Worm (Caenorhabditis elegans) whole organism, young adult: ENCODE measurements around the gene str-180.

Source experiments
- B0336.3 ChIP-seq: fragments of 200-800 bp; sonication (Bioruptor generic); IDR thresholded peaks from 2 replicates; pipeline ENCODE4 v1.3.6; 2022; ENCODE audit warnings: missing genetic modification characterization, missing compliant biosample characterization
- C17E4.6 ChIP-seq: fragments of 200-800 bp; sonication (Bioruptor generic); IDR thresholded peaks from 2 replicates; pipeline ENCODE4 v1.3.6; 2022; ENCODE audit warnings: missing genetic modification reagents, missing genetic modification characterization, missing compliant biosample characterization
- F23B12.7 ChIP-seq: sonication (generic microtip); optimal IDR thresholded peaks from 2 replicates; lab custom pipeline; 2017; ENCODE audit warnings: missing genetic modification characterization, mild to moderate bottlenecking, missing compliant biosample characterization, antibody characterized with exemption, moderate library complexity; ENCODE audit not compliant: insufficient read depth
- F52B5.7 ChIP-seq: sonication (generic microtip); optimal IDR thresholded peaks from 2 replicates; lab custom pipeline; 2016; ENCODE audit warnings: mild to moderate bottlenecking, missing genetic modification characterization, missing compliant biosample characterization
- F57A8.1 ChIP-seq: fragments of 200-800 bp; sonication (Bioruptor generic); optimal IDR thresholded peaks from 2 replicates; lab custom pipeline; 2018; ENCODE audit warnings: mild to moderate bottlenecking, missing genetic modification characterization, moderate library complexity, missing compliant biosample characterization
- F57C9.4 ChIP-seq: sonication (generic microtip); optimal IDR thresholded peaks from 2 replicates; lab custom pipeline; 2017; ENCODE audit warnings: mild to moderate bottlenecking, missing genetic modification characterization, missing compliant biosample characterization
- Y53F4B.3 ChIP-seq: fragments of 200-800 bp; sonication (Bioruptor generic); IDR thresholded peaks from 2 replicates; pipeline ENCODE4 v1.3.6; 2022; ENCODE audit warnings: missing genetic modification reagents, missing genetic modification characterization, missing compliant biosample characterization
- aptf-3 ChIP-seq: fragments of 200-800 bp; sonication (Bioruptor generic); IDR thresholded peaks from 2 replicates; pipeline ENCODE4 v1.3.6; 2022; ENCODE audit warnings: missing genetic modification characterization, missing compliant biosample characterization
- atf-7 ChIP-seq: sonication (generic microtip); optimal IDR thresholded peaks from 2 replicates; lab custom pipeline; 2017; ENCODE audit warnings: mild to moderate bottlenecking, missing genetic modification characterization, missing compliant biosample characterization
- bed-1 ChIP-seq: fragments of 200-800 bp; sonication (Bioruptor generic); IDR thresholded peaks from 2 replicates; pipeline ENCODE4 v1.3.6; 2022; ENCODE audit warnings: missing genetic modification reagents, missing genetic modification characterization, missing compliant biosample characterization
- chd-7 ChIP-seq: sonication (generic microtip); optimal IDR thresholded peaks from 2 replicates; lab custom pipeline; 2016; ENCODE audit warnings: mild to moderate bottlenecking, missing genetic modification characterization, moderate library complexity, missing compliant biosample characterization
- efl-1 ChIP-seq: fragments of 150-350 bp; optimal IDR thresholded peaks from 2 replicates; lab custom pipeline; 2014; ENCODE audit warnings: missing biosample characterization, missing genetic modification reagents, missing genetic modification characterization
- ekl-4 ChIP-seq: fragments of 200-800 bp; sonication (Bioruptor generic); IDR thresholded peaks from 2 replicates; pipeline ENCODE4 v1.3.6; 2022; ENCODE audit warnings: missing genetic modification reagents, missing genetic modification characterization, missing compliant biosample characterization
- ets-4 ChIP-seq: fragments of 200-800 bp; sonication (Bioruptor generic); optimal IDR thresholded peaks from 2 replicates; lab custom pipeline; 2018; ENCODE audit warnings: mild to moderate bottlenecking, missing genetic modification characterization, missing compliant biosample characterization
- hlh-26 ChIP-seq: fragments of 200-800 bp; sonication (Bioruptor generic); conservative IDR thresholded peaks from 2 replicates; pipeline ENCODE4 v1.3.6; 2022; ENCODE audit warnings: missing genetic modification reagents, missing genetic modification characterization, missing compliant biosample characterization
- let-526 ChIP-seq: fragments of 200-800 bp; sonication (Bioruptor generic); IDR thresholded peaks from 2 replicates; pipeline ENCODE4 v1.3.6; 2022; ENCODE audit warnings: missing genetic modification reagents, missing genetic modification characterization, missing compliant biosample characterization
- lin-40 ChIP-seq: sonication (generic microtip); optimal IDR thresholded peaks from 2 replicates; lab custom pipeline; 2016; ENCODE audit warnings: missing genetic modification characterization, mild to moderate bottlenecking, missing compliant biosample characterization, missing genotype, missing genetic modification reagents
- lin-54 ChIP-seq: fragments of 200-800 bp; sonication (Bioruptor generic); optimal IDR thresholded peaks from 2 replicates; lab custom pipeline; 2018; ENCODE audit warnings: mild to moderate bottlenecking, missing genetic modification characterization, missing compliant biosample characterization
- lsy-27 ChIP-seq: sonication (generic microtip); optimal IDR thresholded peaks from 2 replicates; lab custom pipeline; 2017; ENCODE audit warnings: missing genetic modification characterization, mild to moderate bottlenecking, missing compliant biosample characterization, antibody characterized with exemption, missing genotype, borderline replicate concordance; ENCODE audit not compliant: insufficient read depth
- mcd-1 ChIP-seq: fragments of 200-800 bp; sonication (Bioruptor generic); IDR thresholded peaks from 2 replicates; pipeline ENCODE4 v1.3.6; 2022; ENCODE audit warnings: missing genetic modification reagents, missing genetic modification characterization, missing compliant biosample characterization
- mes-4 ChIP-seq: sonication (generic microtip); optimal IDR thresholded peaks from 2 replicates; lab custom pipeline; 2016; ENCODE audit warnings: missing genotype, missing genetic modification characterization, missing compliant biosample characterization
- nfya-1 ChIP-seq: sonication (generic microtip); optimal IDR thresholded peaks from 2 replicates; lab custom pipeline; 2017; ENCODE audit warnings: antibody characterized with exemption, missing compliant biosample characterization, missing genetic modification characterization, borderline replicate concordance; ENCODE audit not compliant: insufficient read depth
- nfyb-1 ChIP-seq: fragments of 200-800 bp; sonication (Bioruptor generic); IDR thresholded peaks from 2 replicates; pipeline ENCODE4 v1.3.6; 2022; ENCODE audit warnings: missing genetic modification reagents, missing genetic modification characterization, missing compliant biosample characterization
- rec-8 ChIP-seq, 2 experiments: sonication (generic microtip); optimal IDR thresholded peaks; 2 replicates each; lab custom pipeline; 2016; ENCODE audit warnings: mild to moderate bottlenecking in 2 of 2, missing genetic modification characterization in 2 of 2, missing genetic modification reagents in 2 of 2, missing genotype in 2 of 2, missing biosample characterization in 1 of 2, missing compliant biosample characterization in 1 of 2, moderate library complexity in 1 of 2
- sdz-38 ChIP-seq: sonication (generic microtip); optimal IDR thresholded peaks from 2 replicates; lab custom pipeline; 2016; ENCODE audit warnings: missing genotype, missing genetic modification characterization, missing compliant biosample characterization
- snpc-1.3 ChIP-seq: sonication (generic microtip); optimal IDR thresholded peaks from 2 replicates; lab custom pipeline; 2017; ENCODE audit warnings: missing genetic modification characterization, mild to moderate bottlenecking, missing compliant biosample characterization, antibody characterized with exemption, moderate library complexity, missing genotype, missing genetic modification reagents; ENCODE audit not compliant: insufficient read depth
- snpc-4 ChIP-seq, 5 experiments: fragments of 150-350 bp in 1 of 5; sonication (generic microtip) in 4 of 5; optimal IDR thresholded peaks; 2 replicates each; lab custom pipeline; 2014 to 2018; ENCODE audit warnings: missing genetic modification characterization in 5 of 5, missing biosample characterization in 3 of 5, antibody characterized with exemption in 2 of 5, mild to moderate bottlenecking in 2 of 5, missing compliant biosample characterization in 2 of 5, missing genotype in 2 of 5, moderate library complexity in 2 of 5, missing genetic modification reagents in 1 of 5
- somi-1 ChIP-seq: fragments of 200-800 bp; sonication (Bioruptor generic); optimal IDR thresholded peaks from 2 replicates; lab custom pipeline; 2018; ENCODE audit warnings: mild to moderate bottlenecking, missing genetic modification characterization, missing compliant biosample characterization
- tbp1 ChIP-seq: fragments of 200-800 bp; sonication (Bioruptor generic); optimal IDR thresholded peaks from 2 replicates; lab custom pipeline; 2018; ENCODE audit warnings: mild to moderate bottlenecking, missing genetic modification characterization, missing compliant biosample characterization
- zfh-2 ChIP-seq: fragments of 200-800 bp; sonication (Bioruptor generic); conservative IDR thresholded peaks from 2 replicates; pipeline ENCODE4 v1.3.6; 2022; ENCODE audit warnings: missing genetic modification reagents, missing genetic modification characterization, missing compliant biosample characterization
- zim-3 ChIP-seq: sonication (generic microtip); optimal IDR thresholded peaks from 2 replicates; lab custom pipeline; 2017; ENCODE audit warnings: mild to moderate bottlenecking, missing genetic modification characterization, moderate library complexity, missing compliant biosample characterization

str-180 gene

DNA sequence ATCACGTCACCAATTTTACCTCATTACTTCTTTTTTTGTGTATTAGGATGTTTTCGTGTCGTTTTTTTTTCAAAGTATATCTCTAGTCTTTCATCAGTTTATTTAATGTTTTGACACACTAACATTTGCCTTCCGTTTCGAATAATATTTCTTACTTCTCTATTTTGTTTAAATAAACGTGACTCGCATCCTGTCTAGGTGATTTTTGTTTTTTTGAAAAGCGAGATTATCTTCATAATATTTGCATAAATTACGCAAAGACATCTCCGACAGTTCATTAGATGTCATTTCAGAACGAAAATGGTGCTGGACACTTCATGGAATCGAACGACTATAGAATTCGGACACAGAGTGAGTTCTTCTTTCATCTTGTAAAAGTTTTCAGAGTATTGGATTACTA is 19.3 kb downstream of the str-180 start, which contains the start of gene T10H9.1:
TSS of gene T10H9.1 (plus strand) at position 301 of the 400 bp plus-strand sequence.
- TF ChIP-seq sdz-38, result no peak
- TF ChIP-seq hlh-26 (GFP tag; lab: Robert Waterston, UW), result no peak
- TF ChIP-seq ekl-4 (GFP tag; lab: Robert Waterston, UW), result no peak
- TF ChIP-seq snpc-4 (GFP tag; optimal IDR thresholded peaks at IDR 0.05; lab: Kevin White, UChicago), result no peak
- TF ChIP-seq snpc-4 (tag; optimal IDR thresholded peaks at IDR 0.05; lab: Kevin White, UChicago), result no peak
- no peak for TF ChIP-seq rec-8 (tag; optimal IDR thresholded peaks at IDR 0.05; lab: Kevin White, UChicago)

DNA sequence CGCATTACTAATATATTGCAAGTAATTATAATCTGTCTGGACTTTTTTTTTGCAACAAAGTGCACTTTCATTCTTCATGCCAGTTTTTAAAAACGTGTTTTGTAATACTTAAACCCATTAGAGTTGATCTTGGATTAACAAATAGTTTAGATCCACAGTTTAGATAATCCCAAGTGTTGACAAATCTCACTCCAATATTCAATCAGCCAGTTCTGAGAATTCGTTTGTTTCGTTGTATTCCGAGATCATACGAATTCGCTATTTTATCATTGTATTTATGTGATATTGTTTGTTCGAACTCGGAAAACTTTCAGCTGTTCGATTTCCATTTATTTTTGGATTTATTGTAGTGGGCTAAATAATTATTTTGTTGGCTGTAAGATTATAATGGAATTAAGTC is 22.8 kb downstream of the str-180 start:
- TF ChIP-seq F57A8.1 (GFP tag; lab: Kevin White, UChicago) (no peak), mes-4 (tag; lab: Kevin White, UChicago) (no peak), let-526 (GFP tag; lab: Robert Waterston, UW) (no peak), lin-54 (GFP tag; lab: Kevin White, UChicago) (no peak), F23B12.7 (no peak), lin-40 (tag; lab: Kevin White, UChicago) (no peak)

DNA sequence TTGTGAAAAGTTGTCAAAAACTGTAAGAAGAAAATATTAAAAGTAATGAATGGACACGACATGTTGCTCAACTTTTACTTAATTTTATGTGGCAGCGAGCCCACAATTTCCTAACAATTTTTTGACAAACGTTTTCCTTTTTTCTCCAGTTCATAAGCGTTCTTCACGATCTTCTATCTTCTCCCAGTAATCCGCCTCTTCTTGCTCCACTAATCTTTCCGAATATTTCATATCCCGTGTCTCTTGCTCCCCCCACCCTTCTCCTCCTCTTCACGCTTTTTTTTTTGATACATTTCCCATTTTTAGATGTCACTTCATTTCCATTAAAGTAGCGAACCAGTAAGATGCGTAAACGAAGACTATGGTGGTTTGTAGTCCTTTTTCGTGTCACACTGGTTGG is 35.7 kb downstream of the str-180 start, which contains the start of gene scd-2:
TSS of gene scd-2 (plus strand) at position 301 of the 400 bp plus-strand sequence.
- TF ChIP-seq aptf-3 (no peak), lsy-27 (tag; lab: Kevin White, UChicago) (no peak), nfyb-1 (GFP tag; lab: Robert Waterston, UW) (no peak), F57C9.4 (tag; lab: Kevin White, UChicago) (no peak), lin-40 (tag; lab: Kevin White, UChicago) (no peak), Y53F4B.3 (no peak), nfya-1 (tag; lab: Kevin White, UChicago) (no peak), F52B5.7 (tag; lab: Kevin White, UChicago) (no peak), ets-4 (GFP tag; lab: Kevin White, UChicago) (no peak), zim-3 (tag; lab: Kevin White, UChicago) (no peak), mes-4 (tag; lab: Kevin White, UChicago) (no peak), atf-7 (tag; lab: Kevin White, UChicago) (no peak), chd-7 (tag; lab: Kevin White, UChicago) (no peak), somi-1 (GFP tag; lab: Kevin White, UChicago) (no peak), tbp1 (GFP tag; lab: Kevin White, UChicago) (no peak), efl-1 (GFP tag; lab: Kevin White, UChicago) (no peak)

DNA sequence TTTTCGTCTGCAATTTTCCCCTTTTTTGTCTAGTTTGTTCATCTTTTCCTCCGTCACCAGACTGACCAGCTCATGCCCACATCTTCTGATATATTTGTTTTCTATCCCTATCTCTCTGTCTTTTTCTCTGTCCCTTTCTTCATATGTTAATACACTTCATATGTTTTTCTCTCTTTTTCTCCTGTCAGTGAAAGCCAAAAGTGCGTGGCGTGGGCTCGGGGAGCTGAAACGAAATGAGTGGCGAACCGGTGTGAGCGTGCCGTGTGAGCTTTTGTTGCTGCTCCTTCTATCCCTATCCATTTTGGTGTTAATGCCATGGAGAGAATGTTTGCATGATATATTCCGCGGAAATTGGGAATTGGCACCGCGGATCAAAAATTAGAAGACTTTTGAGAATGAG is 36.8 kb downstream of the str-180 start:
- no peak for TF ChIP-seq F23B12.7
- TF ChIP-seq C17E4.6 (GFP tag; lab: Robert Waterston, UW), result no peak
- no peak for TF ChIP-seq snpc-1.3 (tag; lab: Kevin White, UChicago)
- no peak for TF ChIP-seq zfh-2 (GFP tag; lab: Robert Waterston, UW)
- TF ChIP-seq bed-1 (GFP tag; lab: Robert Waterston, UW), result no peak
- TF ChIP-seq B0336.3 (GFP tag; lab: Robert Waterston, UW), result no peak
- TF ChIP-seq mcd-1 (GFP tag; lab: Robert Waterston, UW), result no peak
- TF ChIP-seq, all 124 proteins: peak for 0
